Fruit fly (Drosophila melanogaster) whole organism, embryonic: ENCODE measurements around the gene CG14085.
A peak's percentile ranks its signal among the peaks of the same experiment; 100 is the strongest.

ENCODE experiments used
- Adf1 ChIP-seq: fragments of 200-800 bp; sonication (Bioruptor generic); IDR thresholded peaks from 2 replicates; pipeline ENCODE4 v1.3.6; 2022; ENCODE audit warnings: missing biosample characterization, missing genetic modification characterization
- Atf6 ChIP-seq: fragments of 200-800 bp; sonication (Bioruptor generic); IDR thresholded peaks from 2 replicates; pipeline ENCODE4 v1.3.6; 2022; ENCODE audit warnings: missing biosample characterization, missing genetic modification characterization
- B-H2 ChIP-seq: fragments of 200-800 bp; sonication (Bioruptor generic); optimal IDR thresholded peaks from 2 replicates; lab custom pipeline; 2018; ENCODE audit warnings: missing biosample characterization, mild to moderate bottlenecking, missing genetic modification characterization
- C15 ChIP-seq: fragments of 200-800 bp; sonication (Bioruptor generic); IDR thresholded peaks from 3 replicates; pipeline ENCODE4 v1.3.6; 2022; ENCODE audit warnings: missing biosample characterization, missing genetic modification characterization
- CG10209 ChIP-seq: fragments of 200-800 bp; sonication (Bioruptor generic); optimal IDR thresholded peaks from 3 replicates; lab custom pipeline; 2017; ENCODE audit warnings: missing biosample characterization, mild to moderate bottlenecking, missing genetic modification characterization, missing genetic modification reagents
- CG12104 ChIP-seq: fragments of 200-800 bp; sonication (Bioruptor generic); optimal IDR thresholded peaks from 3 replicates; lab custom pipeline; 2016; ENCODE audit warnings: missing biosample characterization, missing genetic modification characterization
- CG12942 ChIP-seq: fragments of 200-800 bp; sonication (Bioruptor generic); optimal IDR thresholded peaks from 3 replicates; lab custom pipeline; 2016; ENCODE audit warnings: missing biosample characterization, missing genetic modification characterization
- CG14014 ChIP-seq: fragments of 200-800 bp; sonication (Bioruptor generic); IDR thresholded peaks from 2 replicates; pipeline ENCODE4 v1.3.6; 2022; ENCODE audit warnings: missing biosample characterization, missing genetic modification characterization
- CG14667 ChIP-seq: fragments of 200-800 bp; sonication (Bioruptor generic); IDR thresholded peaks from 2 replicates; pipeline ENCODE4 v1.3.6; 2022; ENCODE audit warnings: missing biosample characterization, missing genetic modification characterization
- CG14710 ChIP-seq: fragments of 200-800 bp; sonication (Bioruptor generic); optimal IDR thresholded peaks from 3 replicates; lab custom pipeline; 2019; ENCODE audit warnings: missing biosample characterization, mild to moderate bottlenecking, missing genetic modification characterization, moderate library complexity
- CG14965 ChIP-seq: fragments of 200-800 bp; sonication (Bioruptor generic); optimal IDR thresholded peaks from 2 replicates; lab custom pipeline; 2016; ENCODE audit warnings: missing biosample characterization, missing genetic modification characterization, borderline replicate concordance
- CG1603 ChIP-seq: fragments of 200-800 bp; sonication (Bioruptor generic); optimal IDR thresholded peaks from 2 replicates; lab custom pipeline; 2019; ENCODE audit warnings: missing biosample characterization, mild to moderate bottlenecking, missing genetic modification characterization, moderate library complexity
- CG16815 ChIP-seq: fragments of 200-800 bp; sonication (Bioruptor generic); optimal IDR thresholded peaks from 3 replicates; lab custom pipeline; 2017; ENCODE audit warnings: missing biosample characterization, mild to moderate bottlenecking, missing genetic modification characterization
- CG17612 ChIP-seq: fragments of 200-800 bp; sonication (Bioruptor generic); IDR thresholded peaks from 2 replicates; pipeline ENCODE4 v1.3.6; 2022; ENCODE audit warnings: missing biosample characterization, missing genetic modification characterization
- CG17829 ChIP-seq: fragments of 200-800 bp; optimal IDR thresholded peaks from 2 replicates; lab custom pipeline; 2019; ENCODE audit warnings: missing biosample characterization, mild to moderate bottlenecking, missing genetic modification characterization, moderate library complexity
- CG1792 ChIP-seq: fragments of 200-800 bp; sonication (Bioruptor generic); optimal IDR thresholded peaks from 2 replicates; lab custom pipeline; 2016; ENCODE audit warnings: missing biosample characterization, missing genetic modification characterization
- CG18011 ChIP-seq: fragments of 200-800 bp; sonication (Bioruptor generic); optimal IDR thresholded peaks from 2 replicates; lab custom pipeline; 2017; ENCODE audit warnings: missing biosample characterization, missing genetic modification characterization, mild to moderate bottlenecking, moderate library complexity, missing genotype
- CG1832 ChIP-seq: fragments of 200-800 bp; sonication (Bioruptor generic); optimal IDR thresholded peaks from 2 replicates; lab custom pipeline; 2017; ENCODE audit warnings: missing biosample characterization, mild to moderate bottlenecking, missing genetic modification characterization, inconsistent platforms
- CG18599 ChIP-seq: fragments of 200-800 bp; sonication (Bioruptor generic); optimal IDR thresholded peaks from 3 replicates; lab custom pipeline; 2017; ENCODE audit warnings: missing biosample characterization, missing genetic modification characterization, mild to moderate bottlenecking, moderate library complexity, missing genetic modification reagents
- CG3838 ChIP-seq: fragments of 200-800 bp; sonication (Bioruptor generic); optimal IDR thresholded peaks from 3 replicates; lab custom pipeline; 2016; ENCODE audit warnings: missing biosample characterization, missing genetic modification characterization
- CG42726 ChIP-seq: fragments of 200-800 bp; sonication (Bioruptor generic); IDR thresholded peaks from 2 replicates; pipeline ENCODE4 v1.3.6; 2022; ENCODE audit warnings: missing biosample characterization, missing genetic modification characterization; ENCODE audit not compliant: partially characterized antibody
- CG4404 ChIP-seq: fragments of 200-800 bp; sonication (Bioruptor generic); IDR thresholded peaks from 2 replicates; pipeline ENCODE4 v1.3.6; 2022; ENCODE audit warnings: missing biosample characterization, missing genetic modification characterization
- CG4707 ChIP-seq: fragments of 200-800 bp; sonication (Bioruptor generic); optimal IDR thresholded peaks from 2 replicates; lab custom pipeline; 2018; ENCODE audit warnings: missing biosample characterization, mild to moderate bottlenecking, missing genetic modification characterization, moderate library complexity
- CG6254 ChIP-seq: fragments of 200-800 bp; sonication (Bioruptor generic); optimal IDR thresholded peaks from 3 replicates; lab custom pipeline; 2017; ENCODE audit warnings: mild to moderate bottlenecking, missing biosample characterization, missing genetic modification reagents, missing genetic modification characterization
- CG6683 ChIP-seq: fragments of 200-800 bp; sonication (Bioruptor generic); optimal IDR thresholded peaks from 2 replicates; lab custom pipeline; 2017; ENCODE audit warnings: missing biosample characterization, mild to moderate bottlenecking, missing genetic modification characterization, missing genetic modification reagents
- Fer2 ChIP-seq: fragments of 200-800 bp; sonication (Bioruptor generic); optimal IDR thresholded peaks from 2 replicates; lab custom pipeline; 2018; ENCODE audit warnings: missing biosample characterization, mild to moderate bottlenecking, missing genetic modification characterization, moderate library complexity
- Gsc ChIP-seq: fragments of 200-800 bp; sonication (Bioruptor generic); IDR thresholded peaks from 2 replicates; pipeline ENCODE4 v1.3.6; 2022; ENCODE audit warnings: missing biosample characterization, missing genetic modification characterization
- Hmr ChIP-seq: fragments of 200-800 bp; sonication (Bioruptor generic); optimal IDR thresholded peaks from 3 replicates; lab custom pipeline; 2017; ENCODE audit warnings: mild to moderate bottlenecking, missing biosample characterization, missing genetic modification reagents, missing genetic modification characterization
- Jarid2 ChIP-seq: fragments of 200-800 bp; sonication (Bioruptor generic); optimal IDR thresholded peaks from 3 replicates; lab custom pipeline; 2017; ENCODE audit warnings: mild to moderate bottlenecking, missing biosample characterization, missing genetic modification reagents, missing genetic modification characterization
- Med ChIP-seq: fragments of 200-800 bp; sonication (Bioruptor generic); peaks from one replicate; lab custom pipeline; 2016; ENCODE audit warnings: missing biosample characterization, missing genetic modification characterization, mild to moderate bottlenecking, inconsistent platforms, moderate library complexity
- Myb ChIP-seq: fragments of 200-800 bp; sonication (Bioruptor generic); optimal IDR thresholded peaks from 2 replicates; lab custom pipeline; 2016; ENCODE audit warnings: missing biosample characterization, missing genetic modification characterization
- NC2β ChIP-seq: fragments of 200-800 bp; sonication (Bioruptor generic); optimal IDR thresholded peaks from 2 replicates; lab custom pipeline; 2016; ENCODE audit warnings: missing biosample characterization, missing genetic modification characterization
- NfI ChIP-seq: fragments of 200-800 bp; sonication (Bioruptor generic); optimal IDR thresholded peaks from 3 replicates; lab custom pipeline; 2018; ENCODE audit warnings: missing biosample characterization, mild to moderate bottlenecking, missing genetic modification characterization, moderate library complexity
- bsh ChIP-seq, 2 experiments: fragments of 200-800 bp; sonication (Bioruptor generic); optimal IDR thresholded peaks; 2 replicates each; lab custom pipeline; 2017 to 2018; ENCODE audit warnings: mild to moderate bottlenecking in 2 of 2, missing biosample characterization in 2 of 2, missing genetic modification characterization in 2 of 2, moderate library complexity in 1 of 2
- chinmo ChIP-seq: fragments of 200-800 bp; sonication (Bioruptor generic); IDR thresholded peaks from 4 replicates; pipeline ENCODE4 v1.3.6; 2022; ENCODE audit warnings: missing biosample characterization, missing genetic modification characterization; ENCODE audit not compliant: partially characterized antibody
- crc ChIP-seq: fragments of 200-800 bp; sonication (Bioruptor generic); optimal IDR thresholded peaks from 2 replicates; lab custom pipeline; 2016; ENCODE audit warnings: missing biosample characterization, missing genetic modification characterization
- dan ChIP-seq: fragments of 200-800 bp; sonication (Bioruptor generic); IDR thresholded peaks from 2 replicates; pipeline ENCODE4 v1.3.6; 2022; ENCODE audit warnings: missing biosample characterization, missing genetic modification characterization
- dm ChIP-seq: fragments of 200-800 bp; sonication (Bioruptor generic); optimal IDR thresholded peaks from 3 replicates; lab custom pipeline; 2016; ENCODE audit warnings: missing biosample characterization, missing genetic modification characterization
- esg ChIP-seq: fragments of 200-800 bp; sonication (Bioruptor generic); conservative IDR thresholded peaks from 2 replicates; pipeline ENCODE4 v1.3.6; 2022; ENCODE audit warnings: missing biosample characterization, missing genetic modification characterization
- gem ChIP-seq: fragments of 200-800 bp; sonication (Bioruptor generic); optimal IDR thresholded peaks from 2 replicates; lab custom pipeline; 2019; ENCODE audit warnings: missing biosample characterization, mild to moderate bottlenecking, missing genetic modification characterization, moderate library complexity
- grn ChIP-seq: fragments of 200-800 bp; sonication (Bioruptor generic); optimal IDR thresholded peaks from 3 replicates; lab custom pipeline; 2017; ENCODE audit warnings: missing biosample characterization, missing genetic modification characterization
- kah ChIP-seq: fragments of 200-800 bp; sonication (Bioruptor generic); optimal IDR thresholded peaks from 2 replicates; lab custom pipeline; 2018; ENCODE audit warnings: missing biosample characterization, mild to moderate bottlenecking, missing genetic modification characterization
- klu ChIP-seq: fragments of 200-800 bp; sonication (Bioruptor generic); IDR thresholded peaks from 2 replicates; pipeline ENCODE4 v1.3.6; 2022; ENCODE audit warnings: missing biosample characterization, missing genetic modification characterization
- repo ChIP-seq: fragments of 200-800 bp; sonication (Bioruptor generic); optimal IDR thresholded peaks from 2 replicates; lab custom pipeline; 2016; ENCODE audit warnings: missing biosample characterization, missing genetic modification characterization
- rib ChIP-seq: fragments of 200-800 bp; sonication (Bioruptor generic); IDR thresholded peaks from 2 replicates; pipeline ENCODE4 v1.3.6; 2022; ENCODE audit warnings: missing biosample characterization, missing genetic modification characterization
- sim ChIP-seq: fragments of 200-800 bp; sonication (Bioruptor generic); IDR thresholded peaks from 2 replicates; pipeline ENCODE4 v1.3.6; 2022; ENCODE audit warnings: missing biosample characterization, missing genetic modification characterization
- so ChIP-seq: fragments of 200-800 bp; sonication (Bioruptor generic); IDR thresholded peaks from 3 replicates; pipeline ENCODE4 v1.3.6; 2022; ENCODE audit warnings: missing biosample characterization, missing genetic modification characterization
- tup ChIP-seq: fragments of 200-800 bp; sonication (Bioruptor generic); optimal IDR thresholded peaks from 2 replicates; lab custom pipeline; 2016; ENCODE audit warnings: missing biosample characterization, mild to moderate bottlenecking, missing genetic modification characterization, moderate library complexity
- z ChIP-seq: fragments of 200-800 bp; sonication (Bioruptor generic); IDR thresholded peaks from 3 replicates; pipeline ENCODE4 v1.3.6; 2022; ENCODE audit warnings: missing biosample characterization, missing genetic modification characterization

CG14085 gene

dm6 chr3L:19292440-19293175 lies 23.5 kb downstream of the CG14085 start, which contains the start of gene Gbs-76A (continued):
- TF ChIP-seq crc (GFP tag; lab: Kevin White, UChicago) (no peak), esg (peak; percentile 59; the same call in 1 of the 2 replicates), CG16815 (GFP tag; lab: Kevin White, UChicago) (peak; percentile 60), CG42726 (GFP tag; lab: Robert Waterston, UW) (no peak), C15 (GFP tag; lab: Robert Waterston, UW) (no peak), CG10209 (GFP tag; lab: Kevin White, UChicago) (peak; percentile 84), B-H2 (GFP tag; lab: Kevin White, UChicago) (peak; percentile 86), gem (peak; percentile 94), Atf6 (GFP tag; lab: Robert Waterston, UW) (peak; percentile 68), CG6254 (GFP tag; lab: Kevin White, UChicago) (peak; percentile 79), so (GFP tag; lab: Robert Waterston, UW) (no peak; the same call in 2 of the 3 replicates), klu (GFP tag; lab: Robert Waterston, UW) (no peak), CG14667 (GFP tag; lab: Robert Waterston, UW) (peak; percentile 22; the same call in 1 of the 2 replicates), Med (GFP tag; lab: Kevin White, UChicago) (peak; percentile 72), repo (GFP tag; lab: Kevin White, UChicago) (no peak), Jarid2 (no peak), sim (no peak), bsh (GFP tag; optimal IDR thresholded peaks at IDR 0.05; lab: Kevin White, UChicago) (peak; percentile 58 to 89), dm (GFP tag; lab: Kevin White, UChicago) (no peak), NC2β (GFP tag; lab: Kevin White, UChicago) (no peak), CG14710 (tag; lab: Kevin White, UChicago) (peak; percentile 66), grn (GFP tag; lab: Kevin White, UChicago) (no peak), CG18599 (GFP tag; lab: Kevin White, UChicago) (peak; percentile 93), CG14014 (GFP tag; lab: Robert Waterston, UW) (peak; percentile 79; the same call in 1 of the 2 replicates), Fer2 (tag; lab: Kevin White, UChicago) (peak; percentile 77), Hmr (GFP tag; lab: Kevin White, UChicago) (peak; percentile 90), Gsc (GFP tag; lab: Robert Waterston, UW) (no peak), CG1832 (GFP tag; lab: Kevin White, UChicago) (no peak), Myb (GFP tag; lab: Kevin White, UChicago) (no peak), CG17612 (GFP tag; lab: Robert Waterston, UW) (no peak), CG14965 (GFP tag; lab: Kevin White, UChicago) (no peak), chinmo (GFP tag; lab: Robert Waterston, UW) (0 out of 4 replicates have a peak, but pooled peaks have one; percentile 62), NfI (GFP tag; lab: Kevin White, UChicago) (peak; percentile 79), rib (no peak), dan (GFP tag; lab: Robert Waterston, UW) (no peak), CG6683 (GFP tag; lab: Kevin White, UChicago) (peak; percentile 79), CG12942 (GFP tag; lab: Kevin White, UChicago) (no peak), Adf1 (peak; percentile 27; the same call in 1 of the 2 replicates), CG3838 (no peak), CG1603 (peak; percentile 30), CG1792 (GFP tag; lab: Kevin White, UChicago) (no peak), tup (GFP tag; lab: Kevin White, UChicago) (no peak), CG12104 (GFP tag; lab: Kevin White, UChicago) (peak; percentile 34), CG18011 (peak; percentile 47), kah (peak; percentile 74), z (GFP tag; lab: Robert Waterston, UW) (no peak), CG17829 (peak; percentile 82), CG4404 (GFP tag; lab: Robert Waterston, UW) (peak; percentile 53), CG4707 (GFP tag; lab: Kevin White, UChicago) (peak; percentile 47)
